Fruit fly (Drosophila melanogaster): ENCODE results near the gene CG11322.

CG11322 gene

DNA sequence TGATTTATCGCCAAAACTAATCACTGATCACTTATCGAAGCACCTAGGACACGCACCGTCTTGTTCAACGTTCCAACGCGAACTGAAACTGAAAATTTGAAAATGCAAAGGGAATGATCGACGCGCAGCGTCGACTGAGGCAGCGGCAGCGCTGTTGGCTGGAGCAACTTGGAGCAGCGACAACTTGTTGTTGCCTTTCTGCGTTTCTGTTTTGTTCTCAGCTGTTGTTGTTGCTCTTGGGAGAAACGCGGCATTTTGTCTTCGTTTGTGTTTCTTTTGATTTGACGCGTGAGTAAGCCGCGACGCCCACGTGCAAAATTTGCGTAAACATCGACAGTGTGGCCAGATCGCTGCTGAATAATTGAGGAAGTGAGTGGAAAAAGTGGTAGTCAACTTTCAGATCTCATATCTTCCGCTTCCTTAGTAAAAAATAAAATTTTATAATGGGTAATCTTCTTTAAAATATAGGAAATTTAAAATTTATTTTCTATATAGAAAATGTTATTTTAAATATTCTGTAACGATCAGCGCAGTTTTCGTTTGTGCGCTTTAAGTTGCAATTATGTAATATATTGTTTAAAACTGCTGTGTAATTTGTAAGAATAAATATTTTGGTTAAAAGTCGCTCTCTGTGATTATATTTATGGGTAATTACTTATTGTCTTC is 50.3 kb downstream of the CG11322 start, which contains the start of gene Tsp (continued):
- TF ChIP-seq Opbp (GFP tag; IDR thresholded peaks at IDR 0.05; ENCODE audit: partially characterized antibody): 0 out of 3 replicates have a peak, but pooled peaks have one; percentile 27
- no peak for TF ChIP-seq Hr3 (GFP tag; optimal IDR thresholded peaks at IDR 0.05)
- no peak for TF ChIP-seq jigr1 (GFP tag; IDR thresholded peaks at IDR 0.05)
- no peak for TF ChIP-seq CG7786 (GFP tag; optimal IDR thresholded peaks at IDR 0.05)
- peak; percentile 38 for TF ChIP-seq Med (GFP tag)
- TF ChIP-seq CG4282 (GFP tag; optimal IDR thresholded peaks at IDR 0.05): no peak
- TF ChIP-seq CG11456 (GFP tag; IDR thresholded peaks at IDR 0.05): no peak
- peak; percentile 11 for TF ChIP-seq grau (tag; optimal IDR thresholded peaks at IDR 0.05)
- no peak for TF ChIP-seq Mad (GFP tag; optimal IDR thresholded peaks at IDR 0.05)
- peak; percentile 4 for TF ChIP-seq CG15514 (GFP tag; optimal IDR thresholded peaks at IDR 0.05)
- TF ChIP-seq sima (GFP tag; optimal IDR thresholded peaks at IDR 0.05): no peak
- TF ChIP-seq pros (GFP tag; optimal IDR thresholded peaks at IDR 0.05): peak; percentile 31
- no peak for TF ChIP-seq Dfd (GFP tag; optimal IDR thresholded peaks at IDR 0.05)

Measured in whole organism, embryonic.